Worm (Caenorhabditis elegans): ENCODE measurements around the gene pqn-36.

DNA sequence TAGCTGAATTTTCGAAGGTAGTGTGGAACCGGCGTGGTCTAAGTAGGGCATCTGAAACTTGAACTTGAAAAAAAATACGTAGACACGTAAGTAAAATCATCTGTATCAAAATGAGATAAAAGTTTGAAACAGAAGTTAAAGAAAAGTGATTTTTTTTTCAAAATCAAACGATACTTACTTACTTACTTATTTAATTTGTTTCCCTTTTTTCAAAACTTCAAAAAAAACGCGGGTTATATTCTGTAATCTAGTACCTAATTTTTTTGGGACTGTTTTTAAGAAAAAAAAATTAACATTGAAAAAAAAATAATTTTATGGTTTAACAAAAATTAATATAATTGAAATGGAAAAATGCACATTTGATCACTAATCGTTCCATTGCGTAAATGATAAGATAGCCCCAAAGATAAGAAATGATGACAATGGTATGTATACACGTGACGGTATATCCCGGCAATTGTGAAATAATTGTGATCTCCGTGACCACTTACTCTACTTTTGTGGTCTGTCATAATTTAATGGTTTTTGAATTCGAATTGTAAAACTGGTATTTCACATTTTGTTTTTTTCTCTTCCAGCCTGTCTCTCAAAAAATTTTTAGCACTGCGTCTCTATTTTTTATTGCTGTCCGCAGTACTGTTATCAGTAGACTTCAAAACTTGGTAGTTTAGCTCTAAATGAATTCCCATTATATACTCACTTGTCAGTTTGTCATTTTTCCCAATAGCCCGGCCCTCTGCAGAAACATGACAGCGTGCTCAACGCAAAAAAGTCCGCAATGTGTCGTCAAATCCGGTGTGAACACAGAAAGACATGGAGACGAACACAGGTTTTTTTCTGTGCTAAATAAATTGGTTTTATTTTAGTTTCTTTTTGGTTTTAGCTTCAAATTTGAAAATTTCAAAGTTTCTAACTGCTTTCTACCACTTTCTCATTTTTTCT is 25.7 kb upstream of the pqn-36 start, which contains the start of gene mocs-1:
- no peak for TF ChIP-seq flt-1 (GFP tag; IDR thresholded peaks at IDR 0.05)
- no peak for TF ChIP-seq scrt-1 (GFP tag; IDR thresholded peaks at IDR 0.05)
- no peak for TF ChIP-seq hmbx-1 (tag; optimal IDR thresholded peaks at IDR 0.05)
- TF ChIP-seq hmg-4 (GFP tag; optimal IDR thresholded peaks at IDR 0.05): no peak
- no peak for TF ChIP-seq tbx-11 (GFP tag; IDR thresholded peaks at IDR 0.05)
- TF ChIP-seq tbx-37 (GFP tag; conservative IDR thresholded peaks at IDR 0.05): no peak
- no peak for TF ChIP-seq aly-1 (tag; optimal IDR thresholded peaks at IDR 0.05)
- TF ChIP-seq ama-1 (optimal IDR thresholded peaks at IDR 0.05): no peak
- no peak for TF ChIP-seq pes-1 (GFP tag; IDR thresholded peaks at IDR 0.05)
- no peak for TF ChIP-seq F13C5.2 (tag; optimal IDR thresholded peaks at IDR 0.05)
